Fruit fly (Drosophila melanogaster) whole organism, embryonic: ENCODE results near the gene Dph3.

Experiments used
- Bdp1 ChIP-seq: fragments of 200-800 bp; sonication (Bioruptor generic); optimal IDR thresholded peaks from 3 replicates; lab custom pipeline; 2016; ENCODE audit warnings: missing biosample characterization, missing genetic modification characterization
- C15 ChIP-seq: fragments of 200-800 bp; sonication (Bioruptor generic); IDR thresholded peaks from 3 replicates; pipeline ENCODE4 v1.3.6; 2022; ENCODE audit warnings: missing biosample characterization, missing genetic modification characterization
- CG10274 ChIP-seq: fragments of 200-800 bp; sonication (Bioruptor generic); optimal IDR thresholded peaks from 3 replicates; lab custom pipeline; 2017; ENCODE audit warnings: missing biosample characterization, mild to moderate bottlenecking, missing genetic modification characterization
- CG11093 ChIP-seq: fragments of 200-800 bp; sonication (Bioruptor generic); IDR thresholded peaks from 3 replicates; pipeline ENCODE4 v1.3.6; 2022; ENCODE audit warnings: missing biosample characterization, missing genetic modification characterization
- CG12071 ChIP-seq: fragments of 200-800 bp; sonication (Bioruptor generic); optimal IDR thresholded peaks from 3 replicates; lab custom pipeline; 2018; ENCODE audit warnings: missing biosample characterization, mild to moderate bottlenecking, missing genetic modification characterization
- CG14860 ChIP-seq: fragments of 200-800 bp; sonication (Bioruptor generic); IDR thresholded peaks from 3 replicates; pipeline ENCODE4 v1.3.6; 2022; ENCODE audit warnings: missing biosample characterization, missing genetic modification characterization; ENCODE audit not compliant: partially characterized antibody
- CG1529 ChIP-seq: fragments of 200-800 bp; sonication (Bioruptor generic); optimal IDR thresholded peaks from 3 replicates; lab custom pipeline; 2018; ENCODE audit warnings: missing biosample characterization, missing genetic modification characterization
- CG15601 ChIP-seq: fragments of 200-800 bp; sonication (Bioruptor generic); optimal IDR thresholded peaks from 3 replicates; lab custom pipeline; 2019; ENCODE audit warnings: missing biosample characterization, mild to moderate bottlenecking, missing genetic modification characterization, moderate library complexity
- CG18476 ChIP-seq: fragments of 200-800 bp; sonication (Bioruptor generic); optimal IDR thresholded peaks from 2 replicates; lab custom pipeline; 2016; ENCODE audit warnings: missing biosample characterization, mild to moderate bottlenecking, missing genetic modification characterization
- CG18599 ChIP-seq: fragments of 200-800 bp; sonication (Bioruptor generic); optimal IDR thresholded peaks from 3 replicates; lab custom pipeline; 2017; ENCODE audit warnings: missing biosample characterization, missing genetic modification characterization, mild to moderate bottlenecking, moderate library complexity, missing genetic modification reagents
- CG2202 ChIP-seq: fragments of 200-800 bp; sonication (Bioruptor generic); optimal IDR thresholded peaks from 2 replicates; lab custom pipeline; 2018; ENCODE audit warnings: missing biosample characterization, mild to moderate bottlenecking, missing genetic modification characterization
- CG2875 ChIP-seq: fragments of 200-800 bp; sonication (Bioruptor generic); optimal IDR thresholded peaks from 2 replicates; lab custom pipeline; 2017; ENCODE audit warnings: missing biosample characterization, mild to moderate bottlenecking, missing genetic modification characterization, missing genetic modification reagents
- CG30020 ChIP-seq: fragments of 200-800 bp; optimal IDR thresholded peaks from 2 replicates; lab custom pipeline; 2019; ENCODE audit warnings: missing biosample characterization, mild to moderate bottlenecking, missing genetic modification characterization, moderate library complexity
- CG31365 ChIP-seq: fragments of 200-800 bp; sonication (Bioruptor generic); optimal IDR thresholded peaks from 2 replicates; lab custom pipeline; 2018; ENCODE audit warnings: missing biosample characterization, mild to moderate bottlenecking, missing genetic modification characterization
- CG31388 ChIP-seq: fragments of 200-800 bp; sonication (Bioruptor generic); optimal IDR thresholded peaks from 2 replicates; lab custom pipeline; 2016; ENCODE audit warnings: missing biosample characterization, missing genetic modification characterization
- CG32772 ChIP-seq: fragments of 200-800 bp; sonication (Bioruptor generic); IDR thresholded peaks from 2 replicates; pipeline ENCODE4 v1.3.6; 2022; ENCODE audit warnings: missing biosample characterization, missing genetic modification characterization
- CG4328 ChIP-seq: fragments of 200-800 bp; sonication (Bioruptor generic); optimal IDR thresholded peaks from 3 replicates; lab custom pipeline; 2017; ENCODE audit warnings: missing biosample characterization, missing genetic modification reagents, missing genetic modification characterization
- CG6654 ChIP-seq: fragments of 200-800 bp; sonication (Bioruptor generic); optimal IDR thresholded peaks from 2 replicates; lab custom pipeline; 2017; ENCODE audit warnings: missing biosample characterization, mild to moderate bottlenecking, missing genetic modification characterization
- CG7357 ChIP-seq: fragments of 200-800 bp; sonication (Bioruptor generic); IDR thresholded peaks from 3 replicates; pipeline ENCODE4 v1.3.6; 2022; ENCODE audit warnings: missing biosample characterization, missing genetic modification characterization
- CG7928 ChIP-seq: fragments of 200-800 bp; sonication (Bioruptor generic); optimal IDR thresholded peaks from 2 replicates; lab custom pipeline; 2017; ENCODE audit warnings: missing biosample characterization, mild to moderate bottlenecking, missing genetic modification characterization
- CG8290 ChIP-seq, 3 experiments: fragments of 200-800 bp; sonication (Bioruptor generic); optimal IDR thresholded peaks; 2 replicates each; lab custom pipeline; 2016 to 2019; ENCODE audit warnings: missing biosample characterization in 3 of 3, missing genetic modification characterization in 3 of 3, mild to moderate bottlenecking in 2 of 3, moderate library complexity in 1 of 3
- CG8478 ChIP-seq: fragments of >200 bp; optimal IDR thresholded peaks from 2 replicates; lab custom pipeline; 2018
- CG9609 ChIP-seq: fragments of 200-800 bp; sonication (Bioruptor generic); optimal IDR thresholded peaks from 3 replicates; lab custom pipeline; 2016; ENCODE audit warnings: missing biosample characterization, missing genetic modification characterization
- CG9876 ChIP-seq: fragments of 200-800 bp; sonication (Bioruptor generic); optimal IDR thresholded peaks from 2 replicates; lab custom pipeline; 2016; ENCODE audit warnings: missing biosample characterization, missing genetic modification characterization
- CTCF ChIP-seq: fragments of 200-800 bp; sonication (Bioruptor generic); optimal IDR thresholded peaks from 2 replicates; lab custom pipeline; 2017; ENCODE audit warnings: missing biosample characterization, mild to moderate bottlenecking, missing genetic modification characterization, moderate library complexity
- CrebB ChIP-seq: fragments of 200-800 bp; sonication (Bioruptor generic); optimal IDR thresholded peaks from 3 replicates; lab custom pipeline; 2018; ENCODE audit warnings: missing biosample characterization, mild to moderate bottlenecking, missing genetic modification characterization
- Dek ChIP-seq: fragments of 200-800 bp; sonication (Bioruptor generic); optimal IDR thresholded peaks from 3 replicates; lab custom pipeline; 2019; ENCODE audit warnings: missing biosample characterization, mild to moderate bottlenecking, missing genetic modification characterization, moderate library complexity
- Ets97D ChIP-seq: fragments of 200-800 bp; sonication (Bioruptor generic); optimal IDR thresholded peaks from 3 replicates; lab custom pipeline; 2016; ENCODE audit warnings: missing biosample characterization, missing genetic modification characterization
- Pdp1 ChIP-seq, 2 experiments: fragments of 200-800 bp; sonication (Bioruptor generic); optimal IDR thresholded peaks; 3 replicates each; lab custom pipeline; 2016; ENCODE audit warnings: missing biosample characterization in 2 of 2, missing genetic modification characterization in 2 of 2, mild to moderate bottlenecking in 1 of 2, moderate library complexity in 1 of 2
- Poxn ChIP-seq: fragments of 200-800 bp; sonication (Bioruptor generic); IDR thresholded peaks from 2 replicates; pipeline ENCODE4 v1.3.6; 2022; ENCODE audit warnings: missing biosample characterization, missing genetic modification characterization
- Ssrp ChIP-seq: fragments of 200-800 bp; sonication (Bioruptor generic); optimal IDR thresholded peaks from 2 replicates; lab custom pipeline; 2018; ENCODE audit warnings: missing biosample characterization, mild to moderate bottlenecking, missing genetic modification characterization, moderate library complexity
- bab2 ChIP-seq: fragments of 200-800 bp; sonication (Bioruptor generic); optimal IDR thresholded peaks from 2 replicates; lab custom pipeline; 2016; ENCODE audit warnings: missing biosample characterization, missing genetic modification characterization
- bcd ChIP-seq: fragments of 200-800 bp; sonication (Bioruptor generic); optimal IDR thresholded peaks from 2 replicates; lab custom pipeline; 2017; ENCODE audit warnings: missing biosample characterization, mild to moderate bottlenecking, missing genetic modification characterization
- cad ChIP-seq: fragments of >200 bp; optimal IDR thresholded peaks from 2 replicates; lab custom pipeline; 2017; ENCODE audit warnings: missing biosample characterization, missing genetic modification characterization
- chn ChIP-seq: fragments of 200-800 bp; sonication (Bioruptor generic); optimal IDR thresholded peaks from 2 replicates; lab custom pipeline; 2016; ENCODE audit warnings: missing biosample characterization, missing genetic modification characterization
- danr ChIP-seq: fragments of 200-800 bp; sonication (Bioruptor generic); IDR thresholded peaks from 2 replicates; pipeline ENCODE4 v1.3.6; 2022; ENCODE audit warnings: missing biosample characterization, missing genetic modification characterization
- eve ChIP-seq, 2 experiments: fragments of >200 bp; optimal IDR thresholded peaks; 2 replicates each; lab custom pipeline; 2017; ENCODE audit warnings: missing biosample characterization in 2 of 2, missing genetic modification characterization in 2 of 2
- exex ChIP-seq: fragments of 200-800 bp; sonication (Bioruptor generic); optimal IDR thresholded peaks from 4 replicates; lab custom pipeline; 2018; ENCODE audit warnings: missing biosample characterization, mild to moderate bottlenecking, missing genetic modification characterization, moderate library complexity
- fd64A ChIP-seq: fragments of 200-800 bp; sonication (Bioruptor generic); optimal IDR thresholded peaks from 3 replicates; lab custom pipeline; 2018; ENCODE audit warnings: missing biosample characterization, mild to moderate bottlenecking, missing genetic modification characterization
- lilli ChIP-seq: fragments of 200-800 bp; sonication (Bioruptor generic); optimal IDR thresholded peaks from 3 replicates; lab custom pipeline; 2016; ENCODE audit warnings: missing biosample characterization, missing genetic modification characterization
- p53 ChIP-seq: fragments of 200-800 bp; sonication (Bioruptor generic); optimal IDR thresholded peaks from 2 replicates; lab custom pipeline; 2016; ENCODE audit warnings: missing biosample characterization, missing genetic modification characterization
- pho ChIP-seq: fragments of 200-800 bp; sonication (Bioruptor generic); optimal IDR thresholded peaks from 2 replicates; lab custom pipeline; 2016; ENCODE audit warnings: missing biosample characterization, missing genetic modification characterization
- pzg ChIP-seq: fragments of 200-800 bp; sonication (Bioruptor generic); optimal IDR thresholded peaks from 3 replicates; lab custom pipeline; 2018; ENCODE audit warnings: missing biosample characterization, mild to moderate bottlenecking, missing genetic modification characterization, moderate library complexity
- sd ChIP-seq: fragments of 200-800 bp; sonication (Bioruptor generic); optimal IDR thresholded peaks from 3 replicates; lab custom pipeline; 2018; ENCODE audit warnings: missing biosample characterization, mild to moderate bottlenecking, missing genetic modification characterization, moderate library complexity
- sim ChIP-seq: fragments of 200-800 bp; sonication (Bioruptor generic); IDR thresholded peaks from 2 replicates; pipeline ENCODE4 v1.3.6; 2022; ENCODE audit warnings: missing biosample characterization, missing genetic modification characterization
- sob ChIP-seq: fragments of 200-800 bp; sonication (Bioruptor generic); IDR thresholded peaks from 2 replicates; pipeline ENCODE4 v1.3.6; 2022; ENCODE audit warnings: missing biosample characterization, missing genetic modification characterization
- sr ChIP-seq: fragments of 200-800 bp; sonication (Bioruptor generic); IDR thresholded peaks from 3 replicates; pipeline ENCODE4 v1.3.6; 2022; ENCODE audit warnings: missing biosample characterization, missing genetic modification characterization
- tna ChIP-seq: fragments of 200-800 bp; sonication (Bioruptor generic); IDR thresholded peaks from 2 replicates; pipeline ENCODE4 v1.3.6; 2022; ENCODE audit warnings: missing biosample characterization, missing genetic modification characterization; ENCODE audit not compliant: partially characterized antibody
- unc-4 ChIP-seq: fragments of 200-800 bp; sonication (Bioruptor generic); IDR thresholded peaks from 2 replicates; pipeline ENCODE4 v1.3.6; 2022; ENCODE audit warnings: missing biosample characterization, missing genetic modification characterization; ENCODE audit not compliant: partially characterized antibody
- zfh1 ChIP-seq: fragments of 200-800 bp; sonication (Bioruptor generic); IDR thresholded peaks from 3 replicates; pipeline ENCODE4 v1.3.6; 2022; ENCODE audit warnings: missing biosample characterization, missing genetic modification characterization

The Dph3 gene

DNA sequence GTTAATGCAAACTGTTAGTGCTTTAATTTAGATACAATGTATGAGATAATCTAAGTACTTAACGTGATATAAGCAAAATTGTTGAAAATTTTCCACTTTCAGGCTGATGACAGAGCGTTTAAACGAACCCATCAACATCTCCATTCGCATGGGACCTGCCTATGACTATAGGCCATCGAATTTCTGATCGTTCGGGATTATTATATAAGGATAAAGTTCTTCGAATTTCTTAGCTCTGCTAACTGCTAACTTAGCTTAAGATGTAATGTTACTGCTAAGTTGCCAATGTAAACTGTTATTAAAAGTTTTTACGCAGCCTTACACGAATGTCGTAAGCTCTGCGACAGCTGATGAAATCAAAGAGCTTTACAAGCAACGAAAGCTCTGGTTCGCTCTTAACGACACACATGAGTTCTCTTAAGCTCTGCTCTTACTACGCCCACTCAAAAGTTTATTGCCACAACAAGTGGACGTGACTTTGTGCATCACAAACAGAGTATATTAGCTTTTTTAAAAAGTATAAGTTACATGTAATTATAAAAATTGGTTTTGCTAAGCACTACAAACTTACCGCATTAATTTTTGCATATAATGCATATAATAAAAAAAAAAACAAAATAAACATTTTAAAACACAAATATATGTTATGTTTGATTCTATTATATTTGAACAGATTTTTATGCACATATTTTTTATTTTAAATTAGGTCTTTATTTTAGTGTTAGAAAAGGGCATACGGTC lies 34.9 kb upstream of the Dph3 start (continued):
- peak; percentile 4 for TF ChIP-seq pzg (GFP tag; lab: Kevin White, UChicago)
- peak; percentile 88 for TF ChIP-seq CG31388 (GFP tag; lab: Kevin White, UChicago)
- TF ChIP-seq Pdp1 (GFP tag; optimal IDR thresholded peaks at IDR 0.05; lab: Kevin White, UChicago), result peak; percentile 83 to 96
- TF ChIP-seq C15 (GFP tag; lab: Robert Waterston, UW), result peak; percentile 96
- TF ChIP-seq CG32772 (GFP tag; lab: Robert Waterston, UW), result peak; percentile 98
- TF ChIP-seq CrebB, result peak; percentile 95
- TF ChIP-seq CG2202 (tag; lab: Kevin White, UChicago), result peak; percentile 92
- peak; percentile 94 for TF ChIP-seq sd (tag; lab: Kevin White, UChicago)
- TF ChIP-seq Bdp1, result peak; percentile 80
- TF ChIP-seq CG1529 (GFP tag; lab: Kevin White, UChicago), result peak; percentile 97
- peak; percentile 91 for TF ChIP-seq CG8290 (GFP tag; optimal IDR thresholded peaks at IDR 0.05; lab: Kevin White, UChicago)
- peak; percentile 77 to 84 for TF ChIP-seq CG8290 (tag; optimal IDR thresholded peaks at IDR 0.05; lab: Kevin White, UChicago)
- peak; percentile 100 for TF ChIP-seq bcd (GFP tag; lab: Kevin White, UChicago)
- TF ChIP-seq Ets97D (GFP tag; lab: Kevin White, UChicago), result peak; percentile 85
- no peak for TF ChIP-seq cad
- no peak for TF ChIP-seq CG8478 (lab: Kevin White, UChicago)
- TF ChIP-seq chn (GFP tag; lab: Kevin White, UChicago), result peak; percentile 81
- peak; percentile 91 for TF ChIP-seq CG12071 (GFP tag; lab: Kevin White, UChicago)
- peak; percentile 99 for TF ChIP-seq Dek (tag; lab: Kevin White, UChicago)
- TF ChIP-seq bab2 (GFP tag; lab: Kevin White, UChicago), result peak; percentile 98
- TF ChIP-seq CG18599 (GFP tag; lab: Kevin White, UChicago), result peak; percentile 99
- TF ChIP-seq CG11093, result peak; percentile 98
- TF ChIP-seq CG4328 (GFP tag; lab: Kevin White, UChicago), result peak; percentile 99
- peak; percentile 99 for TF ChIP-seq sob
- peak; percentile 88 for TF ChIP-seq CG9609
- TF ChIP-seq CG2875, result peak; percentile 96
- peak; percentile 94 for TF ChIP-seq sr
- TF ChIP-seq pho (GFP tag; lab: Kevin White, UChicago), result peak; percentile 96
- peak; percentile 66 for TF ChIP-seq CG31365 (tag; lab: Kevin White, UChicago)
- TF ChIP-seq CG15601 (tag; lab: Kevin White, UChicago), result peak; percentile 98
- peak; percentile 85 for TF ChIP-seq fd64A (GFP tag; lab: Kevin White, UChicago)
- TF ChIP-seq CG14860 (GFP tag; lab: Robert Waterston, UW), result no peak
- peak; percentile 96 for TF ChIP-seq CG7357 (GFP tag; lab: Robert Waterston, UW)
- peak; percentile 97 for TF ChIP-seq zfh1 (GFP tag; lab: Robert Waterston, UW)
- no peak for TF ChIP-seq tna
- TF ChIP-seq exex (tag; lab: Kevin White, UChicago), result peak; percentile 94
- peak; percentile 96 for TF ChIP-seq CG18476 (GFP tag; lab: Kevin White, UChicago)
- TF ChIP-seq CG6654, result peak; percentile 95
- peak; percentile 94 for TF ChIP-seq Poxn
- TF ChIP-seq sim (GFP tag; lab: Robert Waterston, UW), result peak; percentile 92
- TF ChIP-seq CG30020 (tag; lab: Kevin White, UChicago), result peak; percentile 75
- peak; percentile 67 for TF ChIP-seq CTCF (GFP tag; lab: Kevin White, UChicago)
- TF ChIP-seq Ssrp (tag; lab: Kevin White, UChicago), result peak; percentile 100
- TF ChIP-seq danr (GFP tag; lab: Robert Waterston, UW), result peak; percentile 97
- peak; percentile 29 for TF ChIP-seq p53
- TF ChIP-seq CG7928 (GFP tag; lab: Kevin White, UChicago), result peak; percentile 80
- TF ChIP-seq CG10274, result peak; percentile 93
- peak; percentile 64 for TF ChIP-seq CG9876 (GFP tag; lab: Kevin White, UChicago)
- TF ChIP-seq lilli (GFP tag; lab: Kevin White, UChicago), result peak; percentile 94
- TF ChIP-seq eve (GFP tag; optimal IDR thresholded peaks at IDR 0.05; lab: Kevin White, UChicago), result peak in 1 of 2 experiments; percentile 99
- TF ChIP-seq unc-4 (GFP tag; lab: Robert Waterston, UW), result no peak
